Fruit fly (Drosophila melanogaster) whole organism, embryonic: Measurements from ENCODE around the gene CG33939.
A peak's percentile ranks its signal among the peaks of the same experiment; 100 is the strongest.

Experiments used
- Atf3 ChIP-seq: fragments of 200-800 bp; sonication (Bioruptor generic); optimal IDR thresholded peaks from 3 replicates; lab custom pipeline; 2016; ENCODE audit warnings: missing biosample characterization, missing genetic modification characterization
- CG10366 ChIP-seq: fragments of 200-800 bp; sonication (Bioruptor generic); IDR thresholded peaks from 2 replicates; pipeline ENCODE4 v1.3.6; 2022; ENCODE audit warnings: missing biosample characterization, missing genetic modification characterization
- CG10431 ChIP-seq: fragments of 200-800 bp; sonication (Bioruptor generic); optimal IDR thresholded peaks from 3 replicates; lab custom pipeline; 2018; ENCODE audit warnings: missing biosample characterization, mild to moderate bottlenecking, missing genetic modification characterization
- CG11456 ChIP-seq: fragments of 200-800 bp; sonication (Bioruptor generic); IDR thresholded peaks from 3 replicates; pipeline ENCODE4 v1.3.6; 2022; ENCODE audit warnings: missing biosample characterization, missing genetic modification characterization
- CG11723 ChIP-seq: fragments of 200-800 bp; sonication (Bioruptor generic); optimal IDR thresholded peaks from 2 replicates; lab custom pipeline; 2017; ENCODE audit warnings: missing biosample characterization, mild to moderate bottlenecking, missing genetic modification characterization
- CG12391 ChIP-seq: fragments of 200-800 bp; sonication (Bioruptor generic); optimal IDR thresholded peaks from 3 replicates; lab custom pipeline; 2018; ENCODE audit warnings: missing biosample characterization, mild to moderate bottlenecking, missing genetic modification characterization, moderate library complexity
- CG13424 ChIP-seq: fragments of 200-800 bp; sonication (Bioruptor generic); optimal IDR thresholded peaks from 2 replicates; lab custom pipeline; 2019; ENCODE audit warnings: missing biosample characterization, mild to moderate bottlenecking, missing genetic modification characterization, moderate library complexity
- CG15011 ChIP-seq: fragments of 200-800 bp; sonication (Bioruptor generic); optimal IDR thresholded peaks from 3 replicates; lab custom pipeline; 2018; ENCODE audit warnings: missing biosample characterization, mild to moderate bottlenecking, missing genetic modification characterization
- CG16815 ChIP-seq: fragments of 200-800 bp; sonication (Bioruptor generic); optimal IDR thresholded peaks from 3 replicates; lab custom pipeline; 2017; ENCODE audit warnings: missing biosample characterization, mild to moderate bottlenecking, missing genetic modification characterization
- CG17802 ChIP-seq: fragments of 200-800 bp; sonication (Bioruptor generic); optimal IDR thresholded peaks from 2 replicates; lab custom pipeline; 2018; ENCODE audit warnings: missing biosample characterization, mild to moderate bottlenecking, missing genetic modification characterization, moderate library complexity
- CG18262 ChIP-seq: fragments of 200-800 bp; optimal IDR thresholded peaks from 3 replicates; lab custom pipeline; 2019; ENCODE audit warnings: missing biosample characterization, mild to moderate bottlenecking, missing genetic modification characterization, moderate library complexity
- CG30020 ChIP-seq: fragments of 200-800 bp; optimal IDR thresholded peaks from 2 replicates; lab custom pipeline; 2019; ENCODE audit warnings: missing biosample characterization, mild to moderate bottlenecking, missing genetic modification characterization, moderate library complexity
- CG30403 ChIP-seq: fragments of 200-800 bp; sonication (Bioruptor generic); optimal IDR thresholded peaks from 3 replicates; lab custom pipeline; 2016; ENCODE audit warnings: missing biosample characterization, missing genetic modification characterization
- CG32767 ChIP-seq: fragments of 200-800 bp; sonication (Bioruptor generic); IDR thresholded peaks from 2 replicates; pipeline ENCODE4 v1.3.6; 2022; ENCODE audit warnings: missing biosample characterization, missing genetic modification characterization
- CG9215 ChIP-seq: fragments of 200-800 bp; sonication (Bioruptor generic); IDR thresholded peaks from 2 replicates; pipeline ENCODE4 v1.3.6; 2022; ENCODE audit warnings: missing biosample characterization, missing genetic modification characterization
- Dip3 ChIP-seq: fragments of 200-800 bp; sonication (Bioruptor generic); optimal IDR thresholded peaks from 3 replicates; lab custom pipeline; 2016; ENCODE audit warnings: missing biosample characterization, missing genetic modification characterization
- Drgx ChIP-seq: fragments of 200-800 bp; sonication (Bioruptor generic); IDR thresholded peaks from 2 replicates; pipeline ENCODE4 v1.3.6; 2022; ENCODE audit warnings: missing biosample characterization, missing genetic modification characterization
- Ets65A ChIP-seq: fragments of 200-800 bp; sonication (Bioruptor generic); peaks from one replicate; lab custom pipeline; 2016; ENCODE audit warnings: missing biosample characterization, missing genetic modification characterization
- H15 ChIP-seq: fragments of 200-800 bp; sonication (Bioruptor generic); IDR thresholded peaks from 3 replicates; pipeline ENCODE4 v1.3.6; 2022; ENCODE audit warnings: missing biosample characterization, missing genetic modification characterization
- Hmr ChIP-seq: fragments of 200-800 bp; sonication (Bioruptor generic); optimal IDR thresholded peaks from 3 replicates; lab custom pipeline; 2017; ENCODE audit warnings: mild to moderate bottlenecking, missing biosample characterization, missing genetic modification reagents, missing genetic modification characterization
- Hr51 ChIP-seq, 2 experiments: fragments of 200-800 bp; sonication (Bioruptor generic); optimal IDR thresholded peaks; 2 replicates in 1 of 2; 3 replicates in 1 of 2; lab custom pipeline; 2016 to 2018; ENCODE audit warnings: missing biosample characterization in 2 of 2, missing genetic modification characterization in 2 of 2, mild to moderate bottlenecking in 1 of 2, moderate library complexity in 1 of 2
- Hsf ChIP-seq: fragments of 200-800 bp; sonication (Bioruptor generic); optimal IDR thresholded peaks from 3 replicates; lab custom pipeline; 2016; ENCODE audit warnings: missing biosample characterization, missing genetic modification characterization
- Meics ChIP-seq: fragments of 200-800 bp; sonication (Bioruptor generic); optimal IDR thresholded peaks from 2 replicates; lab custom pipeline; 2017; ENCODE audit warnings: missing biosample characterization, mild to moderate bottlenecking, missing genetic modification characterization
- Rx ChIP-seq: fragments of 200-800 bp; sonication (Bioruptor generic); IDR thresholded peaks from 2 replicates; pipeline ENCODE4 v1.3.6; 2022; ENCODE audit warnings: missing biosample characterization, missing genetic modification characterization
- Scr ChIP-seq: fragments of 200-800 bp; sonication (Bioruptor generic); IDR thresholded peaks from 2 replicates; pipeline ENCODE4 v1.3.6; 2022; ENCODE audit warnings: missing biosample characterization, missing genetic modification characterization; ENCODE audit not compliant: partially characterized antibody
- Sin3A ChIP-seq: fragments of >200 bp; optimal IDR thresholded peaks from 2 replicates; lab custom pipeline; 2018
- Sox100B ChIP-seq: fragments of 200-800 bp; sonication (Bioruptor generic); optimal IDR thresholded peaks from 3 replicates; lab custom pipeline; 2018; ENCODE audit warnings: missing biosample characterization, mild to moderate bottlenecking, missing genetic modification characterization
- Sry-δ ChIP-seq: fragments of 200-800 bp; sonication (Bioruptor generic); optimal IDR thresholded peaks from 2 replicates; lab custom pipeline; 2016; ENCODE audit warnings: missing biosample characterization, missing genetic modification characterization
- Ssrp ChIP-seq: fragments of 200-800 bp; sonication (Bioruptor generic); optimal IDR thresholded peaks from 2 replicates; lab custom pipeline; 2018; ENCODE audit warnings: missing biosample characterization, mild to moderate bottlenecking, missing genetic modification characterization, moderate library complexity
- ac ChIP-seq: fragments of 200-800 bp; sonication (Bioruptor generic); optimal IDR thresholded peaks from 3 replicates; lab custom pipeline; 2017; ENCODE audit warnings: missing biosample characterization, mild to moderate bottlenecking, missing genetic modification characterization
- az2 ChIP-seq: fragments of 200-800 bp; sonication (Bioruptor generic); optimal IDR thresholded peaks from 3 replicates; lab custom pipeline; 2016; ENCODE audit warnings: missing biosample characterization, missing genetic modification characterization
- cas ChIP-seq: fragments of 200-800 bp; sonication (Bioruptor generic); IDR thresholded peaks from 2 replicates; pipeline ENCODE4 v1.3.6; 2022; ENCODE audit warnings: missing biosample characterization, missing genetic modification characterization
- crc ChIP-seq: fragments of 200-800 bp; sonication (Bioruptor generic); optimal IDR thresholded peaks from 2 replicates; lab custom pipeline; 2016; ENCODE audit warnings: missing biosample characterization, missing genetic modification characterization
- dati ChIP-seq: fragments of 200-800 bp; sonication (Bioruptor generic); IDR thresholded peaks from 2 replicates; pipeline ENCODE4 v1.3.6; 2022; ENCODE audit warnings: missing biosample characterization, missing genetic modification characterization
- dpn ChIP-seq, 2 experiments: fragments of 200-800 bp; sonication (Bioruptor generic); optimal IDR thresholded peaks; 3 replicates each; lab custom pipeline; 2016; ENCODE audit warnings: missing biosample characterization in 2 of 2, missing genetic modification characterization in 2 of 2
- dysf ChIP-seq: fragments of 200-800 bp; sonication (Bioruptor generic); IDR thresholded peaks from 3 replicates; pipeline ENCODE4 v1.3.6; 2022; ENCODE audit warnings: missing biosample characterization, missing genetic modification characterization
- fd96Cb ChIP-seq: fragments of 200-800 bp; sonication (Bioruptor generic); optimal IDR thresholded peaks from 2 replicates; lab custom pipeline; 2018; ENCODE audit warnings: missing biosample characterization, mild to moderate bottlenecking, missing genetic modification characterization, moderate library complexity
- klu ChIP-seq: fragments of 200-800 bp; sonication (Bioruptor generic); IDR thresholded peaks from 2 replicates; pipeline ENCODE4 v1.3.6; 2022; ENCODE audit warnings: missing biosample characterization, missing genetic modification characterization
- lov ChIP-seq, 2 experiments: fragments of 200-800 bp in 1 of 2; fragments of >200 bp in 1 of 2; sonication (Bioruptor generic) in 1 of 2; IDR thresholded peaks in 1 of 2; optimal IDR thresholded peaks in 1 of 2; 2 replicates in 1 of 2; 3 replicates in 1 of 2; pipeline versions ENCODE4 v1.3.6 to Lab custom; 2017 to 2022; ENCODE audit warnings: missing biosample characterization in 1 of 2, missing genetic modification characterization in 1 of 2
- nmo ChIP-seq: fragments of 200-800 bp; sonication (Bioruptor generic); optimal IDR thresholded peaks from 2 replicates; lab custom pipeline; 2018; ENCODE audit warnings: missing biosample characterization, mild to moderate bottlenecking, missing genetic modification characterization, moderate library complexity
- nom ChIP-seq: fragments of 200-800 bp; sonication (Bioruptor generic); optimal IDR thresholded peaks from 2 replicates; lab custom pipeline; 2017; ENCODE audit warnings: missing biosample characterization, missing genetic modification characterization, mild to moderate bottlenecking, moderate library complexity, missing genetic modification reagents
- sens ChIP-seq: fragments of 200-800 bp; sonication (Bioruptor generic); peaks from one replicate; lab custom pipeline; 2016; ENCODE audit warnings: missing biosample characterization, missing genetic modification characterization
- slou ChIP-seq: fragments of 200-800 bp; sonication (Bioruptor generic); optimal IDR thresholded peaks from 3 replicates; lab custom pipeline; 2016; ENCODE audit warnings: missing biosample characterization, missing genetic modification characterization
- unpg ChIP-seq: fragments of 200-800 bp; sonication (Bioruptor generic); optimal IDR thresholded peaks from 3 replicates; lab custom pipeline; 2018; ENCODE audit warnings: missing biosample characterization, mild to moderate bottlenecking, missing genetic modification characterization, moderate library complexity
- zfh2 ChIP-seq: fragments of 200-800 bp; sonication (Bioruptor generic); optimal IDR thresholded peaks from 2 replicates; lab custom pipeline; 2016; ENCODE audit warnings: missing biosample characterization, missing genetic modification characterization

Gene CG33939

dm6 chrX:19166152-19166935, 8.4 kb downstream of the CG33939 start (continued):
- TF ChIP-seq ac (GFP tag; lab: Kevin White, UChicago) (no peak), CG13424 (tag; lab: Kevin White, UChicago) (peak; percentile 51), cas (GFP tag; lab: Robert Waterston, UW) (no peak), Hsf (GFP tag; lab: Kevin White, UChicago) (peak; percentile 16), fd96Cb (tag; lab: Kevin White, UChicago) (peak; percentile 24), unpg (GFP tag; lab: Kevin White, UChicago) (peak; percentile 8)

- TF ChIP-seq dpn (GFP tag; optimal IDR thresholded peaks at IDR 0.05; lab: Kevin White, UChicago) (peak in 1 of 2 experiments; percentile 11), CG9215 (GFP tag; lab: Robert Waterston, UW) (no peak), Scr (GFP tag; lab: Robert Waterston, UW) (no peak), CG30020 (tag; lab: Kevin White, UChicago) (no peak), dati (GFP tag; lab: Robert Waterston, UW) (no peak), Sin3A (lab: Kevin White, UChicago) (no peak), CG18262 (tag; lab: Kevin White, UChicago) (peak; percentile 6), Sry-δ (GFP tag; lab: Kevin White, UChicago) (no peak), Hmr (GFP tag; lab: Kevin White, UChicago) (peak; percentile 20), CG32767 (0 out of 2 replicates have a peak, but pooled peaks have one; percentile 17), lov (optimal IDR thresholded peaks at IDR 0.05; lab: Kevin White, UChicago) (no peak), lov (GFP tag; IDR thresholded peaks at IDR 0.05; lab: Robert Waterston, UW) (no peak), CG16815 (GFP tag; lab: Kevin White, UChicago) (no peak), CG10366 (no peak), Ssrp (tag; lab: Kevin White, UChicago) (peak; percentile 24), Drgx (peak; percentile 43), klu (GFP tag; lab: Robert Waterston, UW) (no peak), CG12391 (peak; percentile 18), Dip3 (no peak), CG10431 (GFP tag; lab: Kevin White, UChicago) (no peak), CG11723 (GFP tag; lab: Kevin White, UChicago) (no peak), CG11456 (GFP tag; lab: Robert Waterston, UW) (0 out of 3 replicates have a peak, but pooled peaks have one; percentile 39), H15 (no peak), Ets65A (GFP tag; lab: Kevin White, UChicago) (peak; percentile 75), slou (GFP tag; lab: Kevin White, UChicago) (no peak), Sox100B (GFP tag; lab: Kevin White, UChicago) (peak; percentile 32), CG17802 (tag; lab: Kevin White, UChicago) (no peak), az2 (no peak), Atf3 (GFP tag; lab: Kevin White, UChicago) (no peak), CG15011 (no peak), dysf (GFP tag; lab: Robert Waterston, UW) (peak; percentile 15; the same call in 1 of the 3 replicates), nom (peak; percentile 75), Rx (GFP tag; lab: Robert Waterston, UW) (no peak), Hr51 (GFP tag; optimal IDR thresholded peaks at IDR 0.05; lab: Kevin White, UChicago) (peak in 1 of 2 experiments; percentile 28), Meics (GFP tag; lab: Kevin White, UChicago) (peak; percentile 40), nmo (GFP tag; lab: Kevin White, UChicago) (peak; percentile 19), zfh2 (peak; percentile 17), sens (GFP tag; lab: Kevin White, UChicago) (peak; percentile 73), CG30403 (peak; percentile 2), crc (GFP tag; lab: Kevin White, UChicago) (no peak)
Measured at dm6 chrX:19165144-19166011, 9.3 kb downstream of the CG33939 start.
